Fruit fly (Drosophila melanogaster) whole organism, wandering third instar larva: ENCODE measurements around the gene alpha-Est7.

Experiments
- Abd-B ChIP-seq: fragments of >200 bp; optimal IDR thresholded peaks from 2 replicates; lab custom pipeline; 2017; ENCODE audit warnings: missing biosample characterization, missing genetic modification characterization
- CG32264 ChIP-seq: fragments of 200-800 bp; sonication (Bioruptor generic); optimal IDR thresholded peaks from 2 replicates; lab custom pipeline; 2016; ENCODE audit warnings: missing biosample characterization, missing genetic modification characterization
- CG9705 ChIP-seq: fragments of 200-800 bp; sonication (Bioruptor generic); optimal IDR thresholded peaks from 2 replicates; lab custom pipeline; 2018; ENCODE audit warnings: missing biosample characterization, mild to moderate bottlenecking, missing genetic modification characterization
- CrebA ChIP-seq: fragments of 200-800 bp; sonication (Bioruptor generic); optimal IDR thresholded peaks from 2 replicates; lab custom pipeline; 2016; ENCODE audit warnings: missing biosample characterization, mild to moderate bottlenecking, missing genetic modification characterization, borderline replicate concordance
- Dfd ChIP-seq: fragments of >200 bp; optimal IDR thresholded peaks from 2 replicates; lab custom pipeline; 2017; ENCODE audit warnings: missing biosample characterization, missing genetic modification characterization
- Dif ChIP-seq: fragments of 200-275, 200-300 bp; sonication (Bioruptor generic); optimal IDR thresholded peaks from 2 replicates; lab custom pipeline; 2018; ENCODE audit warnings: missing biosample characterization, missing genetic modification characterization; ENCODE audit not compliant: partially characterized antibody
- GATAd ChIP-seq: sonication (Bioruptor generic); optimal IDR thresholded peaks from 2 replicates; lab custom pipeline; 2016; ENCODE audit warnings: missing biosample characterization, missing genetic modification characterization
- HLH106 ChIP-seq: fragments of 200-800 bp; optimal IDR thresholded peaks from 3 replicates; lab custom pipeline; 2019; ENCODE audit warnings: missing biosample characterization, mild to moderate bottlenecking, missing genetic modification characterization, moderate library complexity
- Hnf4 ChIP-seq: fragments of 200-800 bp; sonication (Bioruptor generic); optimal IDR thresholded peaks from 2 replicates; lab custom pipeline; 2016; ENCODE audit warnings: missing biosample characterization, mild to moderate bottlenecking, missing genetic modification characterization
- Hr78 ChIP-seq: fragments of >200 bp; optimal IDR thresholded peaks from 2 replicates; lab custom pipeline; 2017; ENCODE audit warnings: missing biosample characterization, missing genetic modification characterization
- Hr83 ChIP-seq: fragments of 200-300 bp; sonication (Bioruptor generic); optimal IDR thresholded peaks from 2 replicates; lab custom pipeline; 2016; ENCODE audit warnings: missing biosample characterization, mild to moderate bottlenecking, missing genetic modification characterization, moderate library complexity; ENCODE audit not compliant: poor library complexity, severe bottlenecking
- Jra ChIP-seq: sonication (Bioruptor generic); optimal IDR thresholded peaks from 2 replicates; lab custom pipeline; 2016; ENCODE audit warnings: missing biosample characterization, missing genetic modification characterization
- Mio ChIP-seq: sonication (Bioruptor generic); optimal IDR thresholded peaks from 2 replicates; lab custom pipeline; 2016; ENCODE audit warnings: missing biosample characterization, missing genetic modification characterization
- Myc ChIP-seq: fragments of >200 bp; optimal IDR thresholded peaks from 2 replicates; lab custom pipeline; 2017
- N ChIP-seq: fragments of >200 bp; optimal IDR thresholded peaks from 2 replicates; lab custom pipeline; 2018; ENCODE audit warnings: missing biosample characterization, missing external identifiers, missing genetic modification characterization
- OdsH ChIP-seq: fragments of 200-800 bp; sonication (Bioruptor generic); optimal IDR thresholded peaks from 2 replicates; lab custom pipeline; 2016; ENCODE audit warnings: missing biosample characterization, mild to moderate bottlenecking, missing genetic modification characterization
- Rel ChIP-seq, 2 experiments: fragments of 200-800 bp; sonication (Bioruptor generic) in 1 of 2; optimal IDR thresholded peaks; 2 replicates in 1 of 2; 3 replicates in 1 of 2; lab custom pipeline; 2016 to 2019; ENCODE audit warnings: mild to moderate bottlenecking in 2 of 2, missing biosample characterization in 2 of 2, missing genetic modification characterization in 2 of 2, moderate library complexity in 1 of 2
- Sp1 ChIP-seq: fragments of 200-800 bp; sonication (Bioruptor generic); optimal IDR thresholded peaks from 3 replicates; lab custom pipeline; 2019; ENCODE audit warnings: missing biosample characterization, mild to moderate bottlenecking, missing genetic modification characterization, moderate library complexity
- Vsx2 ChIP-seq: fragments of 200-300, 225-300 bp; sonication (Bioruptor generic); optimal IDR thresholded peaks from 2 replicates; lab custom pipeline; 2018; ENCODE audit warnings: missing biosample characterization, missing genetic modification characterization; ENCODE audit not compliant: partially characterized antibody
- br ChIP-seq: fragments of 200-800 bp; sonication (Bioruptor generic); optimal IDR thresholded peaks from 2 replicates; lab custom pipeline; 2016; ENCODE audit warnings: missing biosample characterization, missing genetic modification characterization
- brk ChIP-seq: fragments of 200-800 bp; sonication (Bioruptor generic); optimal IDR thresholded peaks from 2 replicates; lab custom pipeline; 2016; ENCODE audit warnings: missing biosample characterization, mild to moderate bottlenecking, missing genetic modification characterization
- dl ChIP-seq, 2 experiments: fragments of 175-275, 200-275 bp in 1 of 2; fragments of 200-275 bp in 1 of 2; sonication (Bioruptor generic); optimal IDR thresholded peaks; lab custom pipeline; 2018; ENCODE audit warnings: mild to moderate bottlenecking in 2 of 2, missing biosample characterization in 2 of 2, missing genetic modification characterization in 2 of 2, moderate library complexity in 2 of 2; ENCODE audit not compliant: partially characterized antibody in 2 of 2, insufficient read depth in 1 of 2
- dmrt93B ChIP-seq: fragments of 200-800 bp; sonication (Bioruptor generic); optimal IDR thresholded peaks from 2 replicates; lab custom pipeline; 2018; ENCODE audit warnings: missing biosample characterization, mild to moderate bottlenecking, missing genetic modification characterization
- dsf ChIP-seq: sonication (Bioruptor generic); optimal IDR thresholded peaks from 2 replicates; lab custom pipeline; 2016; ENCODE audit warnings: missing biosample characterization, missing genetic modification characterization, borderline replicate concordance
- ey ChIP-seq: fragments of 200-800 bp; sonication (Bioruptor generic); optimal IDR thresholded peaks from 2 replicates; lab custom pipeline; 2016; ENCODE audit warnings: missing biosample characterization, missing genetic modification characterization
- fru ChIP-seq: fragments of 200-800 bp; sonication (Bioruptor generic); optimal IDR thresholded peaks from 3 replicates; lab custom pipeline; 2016; ENCODE audit warnings: missing biosample characterization, mild to moderate bottlenecking, missing genetic modification characterization
- h ChIP-seq: fragments of 200-800 bp; sonication (Bioruptor generic); optimal IDR thresholded peaks from 3 replicates; lab custom pipeline; 2016; ENCODE audit warnings: missing biosample characterization, mild to moderate bottlenecking, missing genetic modification characterization
- jim ChIP-seq: fragments of 175-275, 200-325 bp; sonication (Bioruptor generic); optimal IDR thresholded peaks from 2 replicates; lab custom pipeline; 2016; ENCODE audit warnings: missing biosample characterization, mild to moderate bottlenecking, missing genetic modification characterization
- lola ChIP-seq: fragments of >200 bp; optimal IDR thresholded peaks from 2 replicates; lab custom pipeline; 2017; ENCODE audit warnings: missing biosample characterization, missing genetic modification characterization
- pan ChIP-seq: fragments of >200 bp; optimal IDR thresholded peaks from 2 replicates; lab custom pipeline; 2017
- rgr ChIP-seq: fragments of 200-800 bp; sonication (Bioruptor generic); optimal IDR thresholded peaks from 3 replicates; lab custom pipeline; 2016; ENCODE audit warnings: missing biosample characterization, mild to moderate bottlenecking, missing genetic modification characterization
- sage ChIP-seq: fragments of 200-800 bp; sonication (Bioruptor generic); optimal IDR thresholded peaks from 2 replicates; lab custom pipeline; 2016; ENCODE audit warnings: missing biosample characterization, mild to moderate bottlenecking, missing genetic modification characterization
- usp ChIP-seq: fragments of >200 bp; optimal IDR thresholded peaks from 2 replicates; lab custom pipeline; 2017; ENCODE audit warnings: missing biosample characterization, missing genetic modification characterization

The alpha-Est7 gene

DNA sequence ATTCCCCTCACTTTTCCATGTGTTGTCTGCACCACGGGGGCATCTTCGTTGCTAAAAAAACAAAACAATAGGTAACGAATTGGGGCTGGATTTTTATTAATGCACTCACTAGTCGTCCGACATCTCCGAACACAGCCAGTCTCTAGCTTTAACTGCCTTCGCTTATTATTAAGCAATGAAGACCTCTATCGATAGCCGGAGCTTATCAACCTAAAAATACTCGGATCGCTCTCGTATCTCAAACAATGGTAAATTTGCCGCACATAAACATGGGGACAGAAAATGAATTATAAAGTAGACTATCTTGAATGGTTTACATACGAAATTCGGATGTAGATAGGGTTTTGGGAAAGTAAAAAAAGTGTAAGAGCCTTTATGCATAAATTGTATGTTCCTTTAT lies 14.9 kb upstream of the alpha-Est7 start, which contains the start of gene alpha-Est4:
Gene alpha-Est4, minus strand, starts transcription at position 181 of the 400 bp plus-strand sequence.
- TF ChIP-seq dmrt93B (GFP tag; lab: Kevin White, UChicago) (no peak), Myc (no peak), pan (lab: Kevin White, UChicago) (no peak), GATAd (GFP tag; lab: Kevin White, UChicago) (no peak), Hr78 (no peak), Dfd (GFP tag; lab: Kevin White, UChicago) (no peak), brk (GFP tag; lab: Kevin White, UChicago) (no peak), Mio (GFP tag; lab: Kevin White, UChicago) (no peak), Hnf4 (GFP tag; lab: Kevin White, UChicago) (no peak), jim (GFP tag; lab: Kevin White, UChicago) (no peak), CG32264 (GFP tag; lab: Kevin White, UChicago) (no peak), CG9705 (GFP tag; lab: Kevin White, UChicago) (no peak), fru (no peak), Abd-B (GFP tag; lab: Kevin White, UChicago) (no peak), CrebA (GFP tag; lab: Kevin White, UChicago) (no peak)
- TF ChIP-seq, all 38 proteins: peak for 0

DNA sequence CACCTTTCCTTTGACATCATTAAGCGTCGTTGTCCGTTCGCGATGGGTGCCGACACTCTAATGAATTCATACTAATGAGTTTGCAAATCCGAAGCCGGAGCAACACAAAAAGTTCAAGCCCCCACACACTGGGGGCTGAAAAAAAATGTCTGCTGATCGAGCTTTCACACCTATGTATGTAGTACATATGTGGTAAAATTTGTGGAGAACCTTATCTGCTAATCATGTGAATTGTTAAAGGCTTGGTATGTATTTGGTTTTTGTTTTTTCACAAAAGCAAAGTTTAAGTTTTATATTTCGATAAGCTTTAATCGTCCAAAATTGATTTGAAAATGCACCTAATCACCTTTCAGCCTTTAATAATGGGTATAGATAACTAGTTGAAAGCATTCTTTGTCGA lies 12.7 kb upstream of the alpha-Est7 start, which contains the start of gene alpha-Est5:
Gene alpha-Est5, minus strand, starts transcription at position 110 of the 400 bp plus-strand sequence.
- TF ChIP-seq Hr83 (GFP tag; lab: Kevin White, UChicago) (peak; percentile 31), Dif (GFP tag; lab: Kevin White, UChicago) (peak; percentile 24), Rel (GFP tag; optimal IDR thresholded peaks at IDR 0.05; lab: Kevin White, UChicago) (no peak), Rel (tag; optimal IDR thresholded peaks at IDR 0.05; lab: Kevin White, UChicago) (peak; percentile 26), N (GFP tag; lab: Kevin White, UChicago) (no peak), CrebA (GFP tag; lab: Kevin White, UChicago) (peak; percentile 70)
- TF ChIP-seq, all 38 proteins: peak for 4

DNA sequence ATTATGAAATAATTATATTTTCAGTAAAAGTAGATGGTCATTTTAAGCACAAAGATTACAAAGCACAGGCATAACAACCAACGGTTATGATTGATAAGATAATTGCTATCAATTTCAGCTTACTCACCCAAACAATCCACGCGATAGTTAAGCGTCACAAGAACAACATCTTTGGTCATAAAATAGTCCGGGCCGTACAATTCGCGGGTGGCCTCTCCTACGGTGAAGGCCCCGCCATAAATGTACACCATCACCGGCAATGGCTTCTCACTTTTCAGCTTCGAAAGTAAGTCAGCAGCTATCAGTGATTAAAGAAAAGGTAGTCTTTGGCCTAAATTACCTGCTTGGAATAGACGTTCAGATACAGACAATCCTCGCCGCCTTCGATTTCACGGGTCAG lies 12.1 kb upstream of the alpha-Est7 start:
- TF ChIP-seq ey (GFP tag; lab: Kevin White, UChicago), result no peak
- no peak for TF ChIP-seq HLH106
- no peak for TF ChIP-seq jim (GFP tag; lab: Kevin White, UChicago)
- no peak for TF ChIP-seq Dif (GFP tag; lab: Kevin White, UChicago)
- TF ChIP-seq CG32264 (GFP tag; lab: Kevin White, UChicago), result no peak
- no peak for TF ChIP-seq Rel (GFP tag; optimal IDR thresholded peaks at IDR 0.05; lab: Kevin White, UChicago)
- TF ChIP-seq Rel (tag; optimal IDR thresholded peaks at IDR 0.05; lab: Kevin White, UChicago), result no peak
- TF ChIP-seq OdsH (GFP tag; lab: Kevin White, UChicago), result no peak
- no peak for TF ChIP-seq GATAd (GFP tag; lab: Kevin White, UChicago)

DNA sequence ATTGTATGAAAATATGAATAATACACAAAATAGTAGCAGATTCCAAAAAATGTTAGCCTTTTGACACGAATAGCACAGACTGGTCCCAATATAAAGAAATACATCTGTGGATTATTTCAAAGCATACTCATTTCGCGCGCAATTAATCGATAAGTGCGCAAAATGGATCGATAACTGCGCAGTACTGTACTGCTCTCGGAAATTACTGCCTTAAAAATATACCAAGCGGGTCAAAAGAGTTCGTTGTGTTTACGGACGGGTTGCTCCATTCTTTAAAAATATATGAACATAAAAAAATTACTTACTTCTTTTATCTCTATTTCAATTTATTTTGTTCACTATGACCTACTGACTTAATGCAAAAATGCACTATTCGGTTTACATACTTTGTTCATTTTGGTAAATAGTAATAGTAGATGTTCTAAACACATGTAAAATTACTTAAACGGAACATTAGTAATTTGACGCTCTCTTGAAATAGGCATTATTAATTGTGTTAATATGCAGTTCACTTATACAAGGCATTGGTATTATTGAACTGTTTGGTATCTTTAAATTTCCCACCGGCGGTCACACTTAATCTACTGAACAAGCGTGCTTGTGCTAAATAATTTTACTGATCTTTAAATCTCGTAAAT lies 6.8 kb upstream of the alpha-Est7 start, which contains the start of the genes Rtnl2 and alphaTub84D:
Gene Rtnl2, minus strand, starts transcription at position 58 of the 638 bp plus-strand sequence.
Gene alphaTub84D, plus strand, starts transcription at position 570 of the 638 bp plus-strand sequence.
- TF ChIP-seq OdsH (GFP tag; lab: Kevin White, UChicago) (no peak), Sp1 (GFP tag; lab: Kevin White, UChicago) (no peak), sage (GFP tag; lab: Kevin White, UChicago) (no peak), dmrt93B (GFP tag; lab: Kevin White, UChicago) (no peak)
- TF ChIP-seq, all 38 proteins: peak for 0

DNA sequence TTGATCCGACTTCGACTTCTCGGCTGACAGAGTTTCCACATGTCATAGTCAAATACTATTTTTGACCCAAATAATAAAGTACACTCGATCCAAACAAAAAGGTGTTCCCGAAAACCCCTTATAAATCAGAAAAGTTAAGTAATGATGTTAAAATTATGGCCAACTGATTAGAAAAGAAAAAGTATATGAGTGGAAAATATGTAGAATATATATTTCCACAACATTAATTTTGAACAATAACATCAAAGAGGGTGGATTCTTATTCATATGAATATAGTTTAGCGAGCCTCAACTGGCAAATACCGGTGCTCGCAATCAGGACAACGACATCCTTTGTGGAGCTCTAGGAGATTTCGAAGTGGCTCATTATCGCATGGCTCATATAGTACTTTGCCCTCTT lies 5.1 kb upstream of the alpha-Est7 start, which contains the start of gene alpha-Est6:
Gene alpha-Est6, minus strand, starts transcription at position 101 of the 400 bp plus-strand sequence.
- TF ChIP-seq br (GFP tag; lab: Kevin White, UChicago), result no peak
- no peak for TF ChIP-seq jim (GFP tag; lab: Kevin White, UChicago)
- no peak for TF ChIP-seq Dif (GFP tag; lab: Kevin White, UChicago)
- no peak for TF ChIP-seq CG9705 (GFP tag; lab: Kevin White, UChicago)
- TF ChIP-seq, all 38 proteins: peak for 0

DNA sequence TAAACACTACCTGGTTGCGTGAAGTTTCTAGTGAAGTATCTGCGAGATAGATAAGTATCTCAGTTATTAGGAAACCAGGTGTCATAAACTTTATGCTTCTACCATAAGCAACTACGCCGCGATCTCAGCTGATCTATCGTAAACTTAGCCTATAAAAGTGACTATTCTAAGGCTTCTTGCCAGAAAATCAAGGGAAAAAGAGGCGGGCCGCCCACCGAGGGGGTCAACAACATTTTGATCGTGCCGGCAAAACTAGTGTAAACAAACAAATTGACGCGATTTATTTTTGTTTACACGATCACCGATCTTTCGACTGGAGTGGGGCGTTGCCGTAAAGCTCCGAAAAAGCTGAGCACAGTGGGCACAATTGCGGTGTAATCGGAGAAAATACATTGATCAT lies 607 bp upstream of the alpha-Est7 start:
- TF ChIP-seq lola (no peak), dmrt93B (GFP tag; lab: Kevin White, UChicago) (no peak), jim (GFP tag; lab: Kevin White, UChicago) (no peak), N (GFP tag; lab: Kevin White, UChicago) (no peak), rgr (GFP tag; lab: Kevin White, UChicago) (no peak), CrebA (GFP tag; lab: Kevin White, UChicago) (no peak), usp (no peak), Jra (GFP tag; lab: Kevin White, UChicago) (no peak), pan (lab: Kevin White, UChicago) (no peak), Sp1 (GFP tag; lab: Kevin White, UChicago) (no peak), h (no peak), dsf (GFP tag; lab: Kevin White, UChicago) (no peak), CG32264 (GFP tag; lab: Kevin White, UChicago) (no peak), dl (GFP tag; optimal IDR thresholded peaks at IDR 0.05; lab: Kevin White, UChicago; ENCODE audit: insufficient read depth in 1 of 2, partially characterized antibody in 2 of 2) (no peak), Vsx2 (GFP tag; lab: Kevin White, UChicago) (no peak), brk (GFP tag; lab: Kevin White, UChicago) (no peak), br (GFP tag; lab: Kevin White, UChicago) (no peak), Abd-B (GFP tag; lab: Kevin White, UChicago) (no peak)
